Worm (Caenorhabditis elegans) whole organism, L3 larva: Measurements from ENCODE around the gene W08F4.5.

Experiments used
- ZK546.5 ChIP-seq: sonication (generic microtip); optimal IDR thresholded peaks from 2 replicates; lab custom pipeline; 2017; ENCODE audit warnings: missing biosample characterization, missing genetic modification characterization
- ama-1 ChIP-seq: fragments of 150-350 bp; optimal IDR thresholded peaks from 2 replicates; lab custom pipeline; 2018
- ceh-9 ChIP-seq: sonication (generic microtip); optimal IDR thresholded peaks from 2 replicates; lab custom pipeline; 2018; ENCODE audit warnings: missing biosample characterization, missing genetic modification characterization
- elt-1 ChIP-seq: fragments of 150-350 bp; optimal IDR thresholded peaks from 2 replicates; lab custom pipeline; 2014; ENCODE audit warnings: missing biosample characterization, missing genetic modification characterization
- fkh-10 ChIP-seq: sonication (generic microtip); optimal IDR thresholded peaks from 2 replicates; lab custom pipeline; 2017; ENCODE audit warnings: missing biosample characterization, missing genetic modification reagents, missing genetic modification characterization
- hmg-11 ChIP-seq: sonication (generic microtip); optimal IDR thresholded peaks from 2 replicates; lab custom pipeline; 2016; ENCODE audit warnings: missing genetic modification characterization, missing compliant biosample characterization
- jun-1 ChIP-seq: fragments of 150-350 bp; optimal IDR thresholded peaks from 2 replicates; lab custom pipeline; 2014; ENCODE audit warnings: missing biosample characterization, missing genetic modification reagents, missing genetic modification characterization
- mdl-1 ChIP-seq: fragments of 150-350 bp; optimal IDR thresholded peaks from 2 replicates; lab custom pipeline; 2014; ENCODE audit warnings: missing biosample characterization, missing genetic modification characterization
- nhr-23 ChIP-seq: fragments of 150-350 bp; optimal IDR thresholded peaks from 2 replicates; lab custom pipeline; 2014; ENCODE audit warnings: missing biosample characterization, missing genetic modification reagents, missing genetic modification characterization
- nhr-237 ChIP-seq: fragments of 150-350 bp; optimal IDR thresholded peaks from 2 replicates; lab custom pipeline; 2014; ENCODE audit warnings: missing biosample characterization, missing genetic modification characterization
- nhr-67 ChIP-seq: fragments of 150-350 bp; optimal IDR thresholded peaks from 2 replicates; lab custom pipeline; 2014; ENCODE audit warnings: missing biosample characterization, missing genetic modification characterization
- pha-4 ChIP-seq: fragments of 150-350 bp; optimal IDR thresholded peaks from 2 replicates; lab custom pipeline; 2014; ENCODE audit warnings: missing biosample characterization, missing genetic modification reagents, missing genetic modification characterization
- unc-62 ChIP-seq: fragments of 150-350 bp; sonication (generic microtip); optimal IDR thresholded peaks from 4 replicates; lab custom pipeline; 2014; ENCODE audit warnings: missing biosample characterization, missing genetic modification reagents, missing genetic modification characterization

- TF ChIP-seq nhr-23 (no peak), jun-1 (tag; lab: Kevin White, UChicago) (no peak), pha-4 (tag; lab: Kevin White, UChicago) (peak; percentile 44), mdl-1 (tag; lab: Kevin White, UChicago) (no peak), hmg-11 (tag; lab: Kevin White, UChicago) (peak; percentile 30), nhr-67 (tag; lab: Kevin White, UChicago) (no peak), ceh-9 (tag; lab: Kevin White, UChicago) (no peak), unc-62 (GFP tag; lab: Kevin White, UChicago) (no peak), fkh-10 (GFP tag; lab: Kevin White, UChicago) (no peak), ZK546.5 (tag; lab: Kevin White, UChicago) (no peak), ama-1 (no peak), nhr-237 (no peak), elt-1 (tag; lab: Kevin White, UChicago) (no peak)
These were observed 13.3 kb downstream of the W08F4.5 start for ce11 chrII:555371-555770.
